Fruit fly (Drosophila melanogaster): Measurements from ENCODE around the gene Adck5.

- TF ChIP-seq Clk (GFP tag; optimal IDR thresholded peaks at IDR 0.05), result no peak
- no peak for TF ChIP-seq Crg-1 (GFP tag; optimal IDR thresholded peaks at IDR 0.05)
- no peak for TF ChIP-seq cnc (optimal IDR thresholded peaks at IDR 0.05)
- TF ChIP-seq CG12768 (GFP tag; optimal IDR thresholded peaks at IDR 0.05), result no peak
- no peak for TF ChIP-seq kay (GFP tag; ENCODE audit: borderline replicate concordance)
- TF ChIP-seq toe (GFP tag; optimal IDR thresholded peaks at IDR 0.05), result no peak
- TF ChIP-seq Hr96 (GFP tag; optimal IDR thresholded peaks at IDR 0.05), result no peak
- TF ChIP-seq CG7045 (GFP tag; optimal IDR thresholded peaks at IDR 0.05), result no peak
These were observed 14.2 kb upstream of the Adck5 start for dm6 chr3L:11155380-11155779.
